Fruit fly (Drosophila melanogaster): ENCODE results near the gene tna.
A peak's percentile ranks its signal among the peaks of the same experiment; 100 is the strongest.

Gene tna

dm6 chr3L:10858569-10858968 lies 23.2 kb downstream of the tna start (continued):
- TF ChIP-seq CG17829 (tag; optimal IDR thresholded peaks at IDR 0.05) (no peak), CG8765 (GFP tag; IDR thresholded peaks at IDR 0.05) (no peak), CG3163 (GFP tag; optimal IDR thresholded peaks at IDR 0.05) (peak; percentile 2), crp (GFP tag; optimal IDR thresholded peaks at IDR 0.05) (peak in 1 of 2 experiments; percentile 48), Taf1 (GFP tag; IDR thresholded peaks at IDR 0.05) (no peak), CG2199 (GFP tag; IDR thresholded peaks at IDR 0.05) (peak; percentile 47; the same call in 2 of the 3 replicates), CG7556 (GFP tag; optimal IDR thresholded peaks at IDR 0.05) (no peak), CG12219 (GFP tag; optimal IDR thresholded peaks at IDR 0.05) (peak; percentile 4), Bdp1 (GFP tag; optimal IDR thresholded peaks at IDR 0.05) (no peak), CG10147 (GFP tag; optimal IDR thresholded peaks at IDR 0.05) (no peak), CG33213 (GFP tag; optimal IDR thresholded peaks at IDR 0.05) (no peak), CG1832 (GFP tag; optimal IDR thresholded peaks at IDR 0.05) (peak; percentile 57), gce (GFP tag; IDR thresholded peaks at IDR 0.05) (no peak), YL-1 (GFP tag; optimal IDR thresholded peaks at IDR 0.05) (no peak), seq (GFP tag; IDR thresholded peaks at IDR 0.05) (no peak), ro (GFP tag; IDR thresholded peaks at IDR 0.05) (no peak), CG4854 (GFP tag; optimal IDR thresholded peaks at IDR 0.05) (no peak), CG10462 (GFP tag; optimal IDR thresholded peaks at IDR 0.05) (no peak), zf30C (GFP tag; optimal IDR thresholded peaks at IDR 0.05) (no peak), CG17359 (tag; optimal IDR thresholded peaks at IDR 0.05) (no peak), CG9437 (GFP tag; optimal IDR thresholded peaks at IDR 0.05) (no peak), CG13775 (GFP tag; optimal IDR thresholded peaks at IDR 0.05) (no peak), CG4730 (GFP tag; IDR thresholded peaks at IDR 0.05) (no peak), dati (GFP tag; IDR thresholded peaks at IDR 0.05) (no peak), Hr51 (GFP tag; optimal IDR thresholded peaks at IDR 0.05) (no peak), NFAT (GFP tag; IDR thresholded peaks at IDR 0.05) (no peak), Deaf1 (tag; optimal IDR thresholded peaks at IDR 0.05) (no peak), repo (GFP tag; optimal IDR thresholded peaks at IDR 0.05) (no peak), wdn (GFP tag; IDR thresholded peaks at IDR 0.05) (no peak), CG5953 (GFP tag; IDR thresholded peaks at IDR 0.05) (no peak), cg (GFP tag; optimal IDR thresholded peaks at IDR 0.05) (peak; percentile 15), sens-2 (GFP tag; IDR thresholded peaks at IDR 0.05) (no peak), Opbp (GFP tag; IDR thresholded peaks at IDR 0.05; ENCODE audit: partially characterized antibody) (no peak), MESR4 (GFP tag; optimal IDR thresholded peaks at IDR 0.05) (no peak), aop (GFP tag; IDR thresholded peaks at IDR 0.05) (no peak), NK7.1 (GFP tag; optimal IDR thresholded peaks at IDR 0.05) (no peak), CG13624 (GFP tag; optimal IDR thresholded peaks at IDR 0.05) (no peak), oc (tag; optimal IDR thresholded peaks at IDR 0.05) (no peak), Mrtf (GFP tag; IDR thresholded peaks at IDR 0.05) (no peak), chm (GFP tag; IDR thresholded peaks at IDR 0.05) (peak; percentile 74), stwl (tag; optimal IDR thresholded peaks at IDR 0.05) (peak; percentile 9), BEAF-32 (GFP tag; optimal IDR thresholded peaks at IDR 0.05) (no peak), sna (GFP tag; IDR thresholded peaks at IDR 0.05; ENCODE audit: partially characterized antibody) (no peak), CG4820 (GFP tag; optimal IDR thresholded peaks at IDR 0.05) (no peak), amos (GFP tag; IDR thresholded peaks at IDR 0.05; ENCODE audit: partially characterized antibody) (no peak), CG1233 (GFP tag; optimal IDR thresholded peaks at IDR 0.05) (peak; percentile 36), Ets65A (GFP tag) (no peak), Vsx1 (GFP tag; optimal IDR thresholded peaks at IDR 0.05) (no peak), CG43689 (GFP tag; IDR thresholded peaks at IDR 0.05) (no peak), dimm (GFP tag; IDR thresholded peaks at IDR 0.05) (no peak), CG17568 (GFP tag; optimal IDR thresholded peaks at IDR 0.05) (peak; percentile 45), Dll (GFP tag; IDR thresholded peaks at IDR 0.05; ENCODE audit: partially characterized antibody) (no peak)

Measured in whole organism, embryonic.